Worm (Caenorhabditis elegans): ENCODE results near the gene pink-1.

ce11 chrII:5433069-5433468, 37.6 kb upstream of the pink-1 start, which contains the start of gene srx-114:
- TF ChIP-seq T22C8.4 (GFP tag; IDR thresholded peaks at IDR 0.05) (no peak), tab-1 (GFP tag; IDR thresholded peaks at IDR 0.05) (no peak), ztf-23 (GFP tag; IDR thresholded peaks at IDR 0.05) (no peak), flt-1 (GFP tag; IDR thresholded peaks at IDR 0.05) (no peak)

Measured in whole organism, midembryonic.